Fruit fly (Drosophila melanogaster): ENCODE measurements around the gene CG5196.

CG5196 gene

DNA sequence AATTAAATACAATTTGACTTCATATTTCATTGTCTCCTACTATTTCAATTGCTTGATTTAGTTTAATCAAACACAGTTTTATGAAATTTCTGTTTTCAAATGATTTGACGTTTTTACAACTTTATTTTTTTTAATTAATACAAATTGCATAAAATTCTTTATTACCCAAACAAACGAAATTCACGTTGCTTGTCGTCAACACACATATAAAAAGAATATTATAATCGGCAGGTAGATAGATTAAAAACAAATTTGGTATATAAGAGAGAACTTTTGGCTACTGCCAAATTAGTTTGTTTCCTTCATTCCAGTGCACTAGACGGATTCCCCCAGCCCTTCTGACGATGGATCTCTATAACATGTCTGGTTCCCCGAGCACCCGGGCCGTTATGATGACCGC, 31.3 kb upstream of the CG5196 start, which contains the start of gene GstD6:
Gene GstD6 (plus strand): TSS at position 301 of the 400 bp plus-strand sequence.
- TF ChIP-seq lola (GFP tag; optimal IDR thresholded peaks at IDR 0.05) (no peak), sv (GFP tag; optimal IDR thresholded peaks at IDR 0.05) (no peak)

DNA sequence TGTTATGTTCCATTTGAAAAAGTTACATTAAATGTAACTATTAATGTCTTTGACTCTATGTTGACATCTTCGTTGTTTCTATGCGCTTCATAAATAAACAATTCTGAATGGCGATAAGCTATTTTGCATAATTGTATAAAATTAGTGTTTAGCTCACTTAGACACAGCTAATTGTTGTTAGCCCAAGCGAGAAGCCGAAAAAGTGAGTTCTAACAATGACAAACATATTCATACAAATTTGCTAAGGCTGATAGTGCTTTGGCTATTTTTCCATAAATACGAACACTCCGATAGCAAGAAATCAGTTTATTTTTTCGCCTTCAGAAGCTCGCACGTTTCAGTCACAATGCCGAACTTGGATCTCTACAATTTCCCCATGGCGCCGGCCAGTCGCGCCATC, 29.9 kb upstream of the CG5196 start, which contains the start of gene GstD7:
Gene GstD7 (plus strand): TSS at position 301 of the 400 bp plus-strand sequence.
- TF ChIP-seq brk (GFP tag; optimal IDR thresholded peaks at IDR 0.05) (no peak), ey (GFP tag; optimal IDR thresholded peaks at IDR 0.05) (no peak), rgr (GFP tag; optimal IDR thresholded peaks at IDR 0.05) (no peak), foxo (GFP tag; optimal IDR thresholded peaks at IDR 0.05) (no peak)

DNA sequence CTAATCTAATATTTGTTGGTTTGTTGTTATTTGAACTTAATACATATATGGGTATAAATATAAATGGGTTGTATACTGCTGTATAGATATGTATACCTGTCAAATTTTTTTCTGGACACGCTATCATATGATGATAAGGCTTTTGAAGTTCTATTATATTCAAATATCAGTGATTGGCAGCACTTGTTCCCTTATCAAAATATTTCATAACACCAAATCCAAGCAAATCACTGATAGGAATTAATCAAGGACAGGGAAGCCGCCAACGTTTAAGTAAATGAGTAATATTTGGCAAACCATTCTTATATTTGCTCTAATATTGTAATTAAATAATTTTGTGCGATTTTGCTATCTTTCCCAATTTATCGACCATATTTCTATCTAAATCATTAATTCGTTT, 28.9 kb upstream of the CG5196 start:
- no peak for TF ChIP-seq Hnf4 (GFP tag; optimal IDR thresholded peaks at IDR 0.05)
- TF ChIP-seq jim (GFP tag; optimal IDR thresholded peaks at IDR 0.05), result no peak
- TF ChIP-seq ey (GFP tag; optimal IDR thresholded peaks at IDR 0.05), result no peak
- TF ChIP-seq fru (GFP tag; optimal IDR thresholded peaks at IDR 0.05), result no peak
- TF ChIP-seq Hr83 (GFP tag; optimal IDR thresholded peaks at IDR 0.05; ENCODE audit: poor library complexity, severe bottlenecking), result no peak
- TF ChIP-seq Rel (GFP tag; optimal IDR thresholded peaks at IDR 0.05), result no peak
- no peak for TF ChIP-seq Rel (tag; optimal IDR thresholded peaks at IDR 0.05)
- no peak for TF ChIP-seq Vsx2 (GFP tag; optimal IDR thresholded peaks at IDR 0.05; ENCODE audit: partially characterized antibody)
- TF ChIP-seq dsf (GFP tag; optimal IDR thresholded peaks at IDR 0.05; ENCODE audit: borderline replicate concordance), result no peak
- TF ChIP-seq GATAd (GFP tag; optimal IDR thresholded peaks at IDR 0.05), result no peak
- no peak for TF ChIP-seq tai (GFP tag; optimal IDR thresholded peaks at IDR 0.05)
- TF ChIP-seq br (GFP tag; optimal IDR thresholded peaks at IDR 0.05), result no peak
- TF ChIP-seq rgr (GFP tag; optimal IDR thresholded peaks at IDR 0.05), result no peak
- TF ChIP-seq psq (GFP tag; optimal IDR thresholded peaks at IDR 0.05), result no peak
- TF ChIP-seq Mio (GFP tag; optimal IDR thresholded peaks at IDR 0.05), result no peak
- TF ChIP-seq Dif (GFP tag; optimal IDR thresholded peaks at IDR 0.05; ENCODE audit: partially characterized antibody), result no peak
- no peak for TF ChIP-seq OdsH (GFP tag; optimal IDR thresholded peaks at IDR 0.05)

DNA sequence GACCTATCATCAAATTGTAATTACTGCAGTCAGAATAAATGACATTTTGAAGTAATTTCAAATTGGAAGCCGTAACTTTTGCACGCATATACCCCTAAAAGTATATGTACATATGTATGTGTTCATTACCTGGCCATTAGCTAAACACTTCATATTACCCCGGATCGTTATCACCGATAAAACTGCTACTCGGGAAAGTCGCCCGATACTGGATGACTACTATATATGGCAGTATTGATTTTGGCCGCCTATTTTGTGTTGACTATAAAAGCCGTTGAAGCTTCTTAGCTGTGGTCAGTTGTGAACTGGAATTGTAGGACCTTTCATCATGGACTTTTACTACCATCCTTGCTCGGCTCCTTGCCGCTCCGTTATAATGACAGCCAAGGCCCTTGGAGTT, 28.4 kb upstream of the CG5196 start, which contains the start of gene GstD8:
Gene GstD8 (plus strand): TSS at position 301 of the 400 bp plus-strand sequence.
- TF ChIP-seq sage (GFP tag; optimal IDR thresholded peaks at IDR 0.05) (no peak), fru (GFP tag; optimal IDR thresholded peaks at IDR 0.05) (no peak), foxo (GFP tag; optimal IDR thresholded peaks at IDR 0.05) (no peak)

DNA sequence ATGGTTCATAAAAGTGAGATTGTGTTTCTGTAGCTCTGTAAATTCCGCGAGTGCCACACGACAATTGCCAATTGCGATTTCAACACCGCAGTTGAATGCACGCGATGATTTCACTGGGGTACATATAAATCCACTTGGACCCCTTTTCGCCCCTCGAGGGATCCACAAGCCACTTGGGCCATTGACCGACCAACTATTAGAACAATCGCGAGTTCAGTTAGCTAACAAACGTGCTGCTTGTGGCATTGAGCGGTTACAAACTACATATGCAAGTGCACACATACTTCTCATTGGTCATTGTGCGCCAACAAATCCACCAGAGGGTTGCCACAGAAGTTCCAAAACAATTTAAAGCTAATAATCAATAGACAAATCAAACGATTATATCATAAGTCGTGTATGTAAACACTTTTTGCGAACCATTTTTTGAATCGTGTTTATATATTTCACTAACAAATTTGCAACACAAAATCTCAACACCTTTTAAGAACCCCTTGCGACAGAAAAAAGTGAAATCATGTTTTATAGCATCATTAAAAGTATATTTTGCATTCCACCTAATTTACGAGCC, 26.9 kb upstream of the CG5196 start:
- TF ChIP-seq Dfd (GFP tag; optimal IDR thresholded peaks at IDR 0.05), result no peak
- TF ChIP-seq GATAd (GFP tag; optimal IDR thresholded peaks at IDR 0.05), result no peak
- no peak for TF ChIP-seq woc (GFP tag; optimal IDR thresholded peaks at IDR 0.05)
- TF ChIP-seq pan (optimal IDR thresholded peaks at IDR 0.05), result no peak
- TF ChIP-seq Jra (GFP tag; optimal IDR thresholded peaks at IDR 0.05), result no peak
- TF ChIP-seq jim (GFP tag; optimal IDR thresholded peaks at IDR 0.05), result no peak
- TF ChIP-seq Rel (GFP tag; optimal IDR thresholded peaks at IDR 0.05), result no peak
- TF ChIP-seq Rel (tag; optimal IDR thresholded peaks at IDR 0.05), result no peak
- no peak for TF ChIP-seq Mio (GFP tag; optimal IDR thresholded peaks at IDR 0.05)
- no peak for TF ChIP-seq N (GFP tag; optimal IDR thresholded peaks at IDR 0.05)
- no peak for TF ChIP-seq lola (GFP tag; optimal IDR thresholded peaks at IDR 0.05)

DNA sequence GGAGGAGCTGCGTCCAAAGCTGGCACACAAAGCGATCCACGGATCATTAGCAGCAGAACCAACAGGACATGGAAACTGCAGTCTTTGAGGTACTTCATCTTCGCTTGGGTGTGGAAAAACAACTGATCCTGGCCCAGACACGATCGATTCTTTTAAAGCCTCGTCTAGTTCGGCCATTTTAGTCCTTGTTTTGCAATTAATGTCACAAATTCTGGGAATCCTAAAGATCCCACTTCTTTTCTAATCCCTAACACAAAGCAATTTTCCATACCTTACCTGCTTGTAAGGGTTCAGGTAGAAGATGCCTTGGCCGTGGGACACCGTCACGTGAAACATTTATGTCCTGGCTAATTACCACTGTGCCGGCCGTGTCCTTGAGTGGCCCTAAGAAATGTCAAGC, 25.6 kb upstream of the CG5196 start, which contains the start of gene CG10035:
Gene CG10035 (minus strand): TSS at position 129 of the 400 bp plus-strand sequence.
- no peak for TF ChIP-seq Dfd (GFP tag; optimal IDR thresholded peaks at IDR 0.05)

DNA sequence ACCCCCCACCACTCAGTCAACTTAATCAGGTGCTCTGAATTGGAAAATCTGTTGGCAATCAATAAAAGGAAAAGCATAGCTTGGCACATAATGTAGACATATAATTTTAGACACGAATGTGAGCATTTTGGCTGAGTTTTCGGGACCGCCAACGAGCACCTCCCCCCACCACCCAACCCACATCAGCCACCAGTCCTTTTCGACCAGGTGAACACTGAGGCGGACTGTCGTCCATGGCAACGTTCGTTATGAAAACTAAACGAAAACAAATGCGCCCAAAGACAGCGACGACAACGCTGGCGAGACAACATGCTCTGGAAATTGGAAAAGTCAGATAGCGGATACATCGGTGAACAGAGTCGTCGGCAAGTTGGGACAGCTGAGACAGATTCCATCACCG, 25.1 kb upstream of the CG5196 start, which contains the start of gene GstD11:
Gene GstD11 (plus strand): TSS at position 301 of the 400 bp plus-strand sequence.
- TF ChIP-seq usp (GFP tag; optimal IDR thresholded peaks at IDR 0.05) (no peak), sage (GFP tag; optimal IDR thresholded peaks at IDR 0.05) (no peak), fru (GFP tag; optimal IDR thresholded peaks at IDR 0.05) (no peak), h (GFP tag; optimal IDR thresholded peaks at IDR 0.05) (no peak), pan (optimal IDR thresholded peaks at IDR 0.05) (no peak), Hr78 (GFP tag; optimal IDR thresholded peaks at IDR 0.05) (no peak), CG9705 (GFP tag; optimal IDR thresholded peaks at IDR 0.05) (no peak), psq (GFP tag; optimal IDR thresholded peaks at IDR 0.05) (no peak), brk (GFP tag; optimal IDR thresholded peaks at IDR 0.05) (no peak), Mio (GFP tag; optimal IDR thresholded peaks at IDR 0.05) (no peak), Rel (GFP tag; optimal IDR thresholded peaks at IDR 0.05) (no peak), Rel (tag; optimal IDR thresholded peaks at IDR 0.05) (no peak), sv (GFP tag; optimal IDR thresholded peaks at IDR 0.05) (no peak), dmrt93B (GFP tag; optimal IDR thresholded peaks at IDR 0.05) (no peak), Myc (optimal IDR thresholded peaks at IDR 0.05) (no peak), woc (GFP tag; optimal IDR thresholded peaks at IDR 0.05) (no peak), CG32264 (GFP tag; optimal IDR thresholded peaks at IDR 0.05) (no peak), foxo (GFP tag; optimal IDR thresholded peaks at IDR 0.05) (no peak), jim (GFP tag; optimal IDR thresholded peaks at IDR 0.05) (no peak)
